Fruit fly (Drosophila melanogaster): ENCODE measurements around the gene CG4080.

Gene CG4080

dm6 chr3L:9370907-9371365 lies 28.1 kb downstream of the CG4080 start, which contains the start of gene Fdx1 (continued):
- TF ChIP-seq Xbp1 (GFP tag; optimal IDR thresholded peaks at IDR 0.05) (peak; percentile 34), CG4282 (GFP tag; optimal IDR thresholded peaks at IDR 0.05) (no peak), dmrt99B (tag; optimal IDR thresholded peaks at IDR 0.05) (no peak), D19A (tag; optimal IDR thresholded peaks at IDR 0.05) (no peak), exex (tag; optimal IDR thresholded peaks at IDR 0.05) (peak; percentile 32), dysf (GFP tag; IDR thresholded peaks at IDR 0.05) (peak; percentile 40; the same call in 1 of the 3 replicates), CG12155 (GFP tag; optimal IDR thresholded peaks at IDR 0.05) (peak; percentile 33), CG4328 (GFP tag; optimal IDR thresholded peaks at IDR 0.05) (no peak), Hmx (GFP tag; optimal IDR thresholded peaks at IDR 0.05) (no peak), Dbx (GFP tag; IDR thresholded peaks at IDR 0.05) (peak; percentile 39; the same call in 1 of the 3 replicates), az2 (GFP tag; optimal IDR thresholded peaks at IDR 0.05) (peak; percentile 35), ftz-f1 (GFP tag; optimal IDR thresholded peaks at IDR 0.05) (no peak), CG2678 (tag; optimal IDR thresholded peaks at IDR 0.05) (no peak), CG12236 (GFP tag; optimal IDR thresholded peaks at IDR 0.05) (no peak), sna (GFP tag; IDR thresholded peaks at IDR 0.05; ENCODE audit: partially characterized antibody) (peak; percentile 77), Dip3 (GFP tag; optimal IDR thresholded peaks at IDR 0.05) (no peak), CG13894 (tag; optimal IDR thresholded peaks at IDR 0.05) (peak; percentile 33), CG2120 (GFP tag; optimal IDR thresholded peaks at IDR 0.05) (peak; percentile 66), CG17568 (GFP tag; optimal IDR thresholded peaks at IDR 0.05) (no peak), CG9727 (GFP tag; optimal IDR thresholded peaks at IDR 0.05) (no peak), CG3726 (GFP tag; IDR thresholded peaks at IDR 0.05) (no peak), disco-r (GFP tag; optimal IDR thresholded peaks at IDR 0.05) (no peak), ERR (GFP tag; optimal IDR thresholded peaks at IDR 0.05) (no peak), gfzf (GFP tag; optimal IDR thresholded peaks at IDR 0.05) (no peak), ssp (GFP tag; IDR thresholded peaks at IDR 0.05) (no peak), CG1792 (GFP tag; optimal IDR thresholded peaks at IDR 0.05) (no peak), rib (GFP tag; IDR thresholded peaks at IDR 0.05) (no peak), CG14014 (GFP tag; IDR thresholded peaks at IDR 0.05) (0 out of 2 replicates have a peak, but pooled peaks have one; percentile 39), CG34376 (GFP tag; optimal IDR thresholded peaks at IDR 0.05) (peak; percentile 10), CG12769 (tag; optimal IDR thresholded peaks at IDR 0.05) (no peak), hbn (GFP tag; IDR thresholded peaks at IDR 0.05; ENCODE audit: partially characterized antibody) (peak; percentile 59), D (optimal IDR thresholded peaks at IDR 0.05) (no peak), D (GFP tag; optimal IDR thresholded peaks at IDR 0.05) (no peak), CG8089 (GFP tag; optimal IDR thresholded peaks at IDR 0.05) (no peak), z (GFP tag; IDR thresholded peaks at IDR 0.05) (no peak), Nf-YA (GFP tag; IDR thresholded peaks at IDR 0.05) (no peak), CG14050 (GFP tag; IDR thresholded peaks at IDR 0.05) (no peak), CG7839 (tag; optimal IDR thresholded peaks at IDR 0.05) (peak; percentile 32), Gsc (GFP tag; IDR thresholded peaks at IDR 0.05) (no peak), CG9932 (GFP tag; IDR thresholded peaks at IDR 0.05) (peak; percentile 71), Hand (GFP tag; optimal IDR thresholded peaks at IDR 0.05) (no peak), pan (optimal IDR thresholded peaks at IDR 0.05) (no peak), pan (GFP tag; optimal IDR thresholded peaks at IDR 0.05 in 1 of 2, IDR thresholded peaks at IDR 0.05 in 1 of 2) (peak in 1 of 2 experiments; percentile 15), knrl (GFP tag; IDR thresholded peaks at IDR 0.05; ENCODE audit: partially characterized antibody) (peak; percentile 53; the same call in 2 of the 3 replicates), Sox100B (GFP tag; optimal IDR thresholded peaks at IDR 0.05) (peak; percentile 23), fd64A (GFP tag; optimal IDR thresholded peaks at IDR 0.05) (no peak), CG5180 (GFP tag; optimal IDR thresholded peaks at IDR 0.05) (no peak), CG14965 (GFP tag; optimal IDR thresholded peaks at IDR 0.05; ENCODE audit: borderline replicate concordance) (no peak), CG3163 (GFP tag; optimal IDR thresholded peaks at IDR 0.05) (no peak), chinmo (GFP tag; IDR thresholded peaks at IDR 0.05; ENCODE audit: partially characterized antibody) (no peak), eyg (GFP tag; optimal IDR thresholded peaks at IDR 0.05) (no peak), zfh1 (GFP tag; IDR thresholded peaks at IDR 0.05) (no peak)

Data from whole organism, embryonic.